Worm (Caenorhabditis elegans): ENCODE measurements around the gene W06A11.1.

The W06A11.1 gene

DNA sequence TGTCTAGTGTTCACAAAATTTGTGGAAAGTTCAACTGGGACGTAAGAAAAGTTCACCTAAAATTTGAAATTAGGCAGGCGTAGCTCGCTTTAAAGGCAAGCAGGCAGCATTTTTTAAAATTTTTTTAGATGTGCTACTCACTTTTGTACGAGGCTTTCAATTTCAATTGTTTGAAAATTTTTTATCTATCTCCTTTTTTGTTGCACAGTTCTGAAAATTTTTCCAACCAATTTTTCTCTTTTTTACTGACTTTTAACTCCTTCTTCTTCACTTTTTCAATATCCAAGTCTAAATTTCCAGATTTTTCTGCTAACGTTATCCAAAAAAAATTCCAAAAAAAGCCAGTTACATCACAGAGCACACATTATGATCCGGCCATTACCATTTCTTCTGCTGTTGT is at the start of gene W06A11.1:
Gene W06A11.1 (plus strand): TSS at position 301 of the 400 bp plus-strand sequence.
- TF ChIP-seq W03F9.2 (tag; optimal IDR thresholded peaks at IDR 0.05): no peak
- no peak for TF ChIP-seq dao-5 (tag; optimal IDR thresholded peaks at IDR 0.05)
- TF ChIP-seq him-1 (tag; optimal IDR thresholded peaks at IDR 0.05): no peak

ce11 chrII:4018617-4019016 is 48.7 kb upstream of the W06A11.1 start, which contains the start of gene K07D4.6:
K07D4.6 (minus strand) TSS chrII:4018717.
- TF ChIP-seq dao-5 (tag; optimal IDR thresholded peaks at IDR 0.05): no peak
- no peak for TF ChIP-seq W03F9.2 (tag; optimal IDR thresholded peaks at IDR 0.05)
- TF ChIP-seq him-1 (tag; optimal IDR thresholded peaks at IDR 0.05): no peak

DNA sequence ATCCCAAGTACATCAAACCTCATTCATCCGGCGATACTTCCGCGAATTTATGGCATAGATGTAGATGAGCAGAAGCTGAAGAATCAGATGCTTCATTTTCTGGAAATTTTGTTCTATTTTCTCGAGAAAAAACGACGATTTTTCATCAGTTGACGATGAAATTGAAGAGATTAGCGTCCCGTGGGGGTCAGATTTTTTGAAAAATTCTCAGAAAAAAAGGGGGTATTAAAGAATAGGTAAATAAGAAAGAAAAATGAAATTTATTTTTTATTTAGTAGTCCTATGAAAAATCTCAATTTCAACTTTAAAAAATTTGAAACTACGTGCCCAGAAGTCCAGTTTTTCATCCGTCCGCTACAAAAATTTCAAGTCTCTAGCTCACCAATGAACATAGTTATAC is 41.9 kb upstream of the W06A11.1 start, which contains the start of gene K07D4.5:
Gene K07D4.5 (minus strand): TSS at position 101 of the 400 bp plus-strand sequence.
- TF ChIP-seq dao-5 (tag; optimal IDR thresholded peaks at IDR 0.05) (no peak), him-1 (tag; optimal IDR thresholded peaks at IDR 0.05) (no peak), W03F9.2 (tag; optimal IDR thresholded peaks at IDR 0.05) (no peak)

DNA sequence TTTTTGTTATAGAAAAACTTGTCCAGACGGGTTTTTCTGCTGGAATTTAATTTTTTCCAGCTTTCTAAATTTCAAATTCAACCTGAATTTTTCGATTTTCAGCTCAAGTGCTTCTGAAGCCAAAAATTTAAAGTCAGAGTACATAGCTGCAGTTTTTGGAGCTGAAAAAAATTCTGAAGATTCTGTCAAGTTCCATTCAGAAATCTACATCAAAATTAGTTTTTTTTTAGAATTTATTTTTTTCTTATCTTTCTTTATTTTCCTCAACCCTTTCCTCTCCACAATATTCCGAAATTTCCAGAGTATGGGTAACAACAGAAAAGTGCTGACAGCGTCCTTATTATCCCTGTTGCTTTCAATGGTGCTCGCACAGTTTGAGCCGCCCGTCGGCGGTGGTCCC is 39.1 kb upstream of the W06A11.1 start, which contains the start of gene K07D4.9:
Gene K07D4.9 (plus strand): TSS at position 301 of the 400 bp plus-strand sequence.
- TF ChIP-seq him-1 (tag; optimal IDR thresholded peaks at IDR 0.05) (no peak), dao-5 (tag; optimal IDR thresholded peaks at IDR 0.05) (no peak), W03F9.2 (tag; optimal IDR thresholded peaks at IDR 0.05) (no peak)

DNA sequence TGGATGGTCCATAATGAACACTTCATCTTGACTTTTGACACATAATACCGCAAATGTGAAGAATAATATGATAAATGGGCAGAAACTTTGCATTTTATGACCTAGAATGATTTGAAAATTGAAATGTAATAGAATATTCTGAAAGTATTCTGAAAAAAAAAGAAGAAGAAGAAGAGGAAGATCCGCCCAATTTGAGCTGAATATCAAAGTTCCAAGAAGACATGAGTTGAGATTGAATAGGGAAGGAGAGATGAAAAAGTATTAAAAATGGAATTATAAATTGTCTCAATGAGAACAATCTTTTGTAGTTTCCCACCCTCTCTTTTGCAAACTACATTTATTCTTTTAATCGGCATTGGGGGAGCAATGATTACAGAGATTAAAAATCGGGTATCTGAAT is 35.1 kb upstream of the W06A11.1 start, which contains the start of gene K07D4.4:
Gene K07D4.4 (minus strand): TSS at position 101 of the 400 bp plus-strand sequence.
- no peak for TF ChIP-seq W03F9.2 (tag; optimal IDR thresholded peaks at IDR 0.05)
- TF ChIP-seq him-1 (tag; optimal IDR thresholded peaks at IDR 0.05): no peak
- no peak for TF ChIP-seq dao-5 (tag; optimal IDR thresholded peaks at IDR 0.05)

- TF ChIP-seq W03F9.2 (tag; optimal IDR thresholded peaks at IDR 0.05): no peak
- no peak for TF ChIP-seq him-1 (tag; optimal IDR thresholded peaks at IDR 0.05)
- TF ChIP-seq dao-5 (tag; optimal IDR thresholded peaks at IDR 0.05): no peak
Observed at ce11 chrII:4038541-4038940, 28.8 kb upstream of the W06A11.1 start, which contains the start of gene pqn-48. pqn-48 (plus strand) TSS chrII:4038884.

DNA sequence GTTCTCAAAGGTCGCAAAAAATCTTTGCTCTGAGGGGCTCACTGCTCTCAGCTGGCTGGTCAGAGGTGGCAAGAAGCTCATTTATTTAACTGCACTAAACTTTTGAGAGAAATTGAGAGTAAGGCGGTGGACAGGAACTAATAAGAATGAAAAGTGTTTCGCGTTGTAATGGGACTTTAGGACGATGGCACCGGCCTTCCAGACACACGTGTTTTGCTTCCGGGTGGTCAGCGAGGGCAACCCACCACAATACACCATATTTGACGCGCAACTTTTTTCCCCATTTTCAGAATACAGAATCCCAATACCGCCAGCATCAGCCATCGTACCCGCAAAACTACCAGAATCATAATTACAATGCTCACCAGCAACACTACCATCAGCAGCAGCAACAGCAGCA is 27.3 kb upstream of the W06A11.1 start:
- no peak for TF ChIP-seq dao-5 (tag; optimal IDR thresholded peaks at IDR 0.05)
- no peak for TF ChIP-seq W03F9.2 (tag; optimal IDR thresholded peaks at IDR 0.05)
- no peak for TF ChIP-seq him-1 (tag; optimal IDR thresholded peaks at IDR 0.05)

- TF ChIP-seq W03F9.2 (tag; optimal IDR thresholded peaks at IDR 0.05): no peak
- no peak for TF ChIP-seq dao-5 (tag; optimal IDR thresholded peaks at IDR 0.05)
- no peak for TF ChIP-seq him-1 (tag; optimal IDR thresholded peaks at IDR 0.05)
Observed at ce11 chrII:4042696-4043095, 24.7 kb upstream of the W06A11.1 start.

DNA sequence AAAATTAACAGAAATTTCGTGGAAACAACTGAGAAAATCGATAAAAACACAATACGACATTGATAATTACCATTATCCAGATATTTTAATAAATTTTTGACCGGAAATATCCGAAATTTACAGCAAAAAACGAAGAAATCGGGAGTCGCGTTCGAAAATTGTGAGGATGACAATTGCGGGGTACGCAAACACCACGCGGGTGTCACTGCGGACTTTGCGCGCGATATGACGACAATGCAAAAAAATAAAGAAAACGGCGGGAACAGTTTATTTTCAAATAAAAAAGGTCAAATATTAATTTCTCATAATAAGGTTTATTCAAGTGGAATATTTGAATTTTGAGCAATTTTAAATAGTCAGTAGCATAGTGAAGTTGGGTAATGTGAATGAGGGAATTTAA is 23.0 kb upstream of the W06A11.1 start, which contains the start of gene rpn-11:
Gene rpn-11 (minus strand): TSS at position 198 of the 400 bp plus-strand sequence.
- TF ChIP-seq dao-5 (tag; optimal IDR thresholded peaks at IDR 0.05): no peak
- peak; percentile 68 for TF ChIP-seq W03F9.2 (tag; optimal IDR thresholded peaks at IDR 0.05)
- TF ChIP-seq him-1 (tag; optimal IDR thresholded peaks at IDR 0.05): peak; percentile 47

DNA sequence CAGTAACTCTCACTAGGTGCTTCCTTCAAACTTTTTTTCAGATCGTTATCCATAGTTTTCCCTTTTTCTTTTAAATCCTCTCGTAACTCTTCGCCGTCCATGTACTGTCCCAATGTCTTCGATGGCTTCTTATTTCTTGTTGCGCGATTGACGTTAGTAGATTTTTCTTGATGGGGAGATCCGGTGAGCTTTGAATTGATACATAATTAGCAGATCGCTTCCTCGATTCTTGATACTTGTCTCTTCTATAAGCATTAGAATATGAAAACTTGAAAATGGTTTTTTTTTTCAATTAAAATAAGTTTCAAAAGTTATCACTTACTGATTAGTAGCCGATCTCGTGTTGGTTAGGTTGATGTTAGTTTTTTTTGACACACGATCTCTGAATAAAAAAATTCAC is 22.0 kb upstream of the W06A11.1 start, which contains the start of gene K07D4.2:
Gene K07D4.2 (minus strand): TSS at position 101 of the 400 bp plus-strand sequence.
- TF ChIP-seq him-1 (tag; optimal IDR thresholded peaks at IDR 0.05): no peak
- TF ChIP-seq W03F9.2 (tag; optimal IDR thresholded peaks at IDR 0.05): no peak
- no peak for TF ChIP-seq dao-5 (tag; optimal IDR thresholded peaks at IDR 0.05)

ce11 chrII:4047839-4048440 is 19.4 kb upstream of the W06A11.1 start:
- TF ChIP-seq him-1 (tag; optimal IDR thresholded peaks at IDR 0.05): peak; percentile 12

DNA sequence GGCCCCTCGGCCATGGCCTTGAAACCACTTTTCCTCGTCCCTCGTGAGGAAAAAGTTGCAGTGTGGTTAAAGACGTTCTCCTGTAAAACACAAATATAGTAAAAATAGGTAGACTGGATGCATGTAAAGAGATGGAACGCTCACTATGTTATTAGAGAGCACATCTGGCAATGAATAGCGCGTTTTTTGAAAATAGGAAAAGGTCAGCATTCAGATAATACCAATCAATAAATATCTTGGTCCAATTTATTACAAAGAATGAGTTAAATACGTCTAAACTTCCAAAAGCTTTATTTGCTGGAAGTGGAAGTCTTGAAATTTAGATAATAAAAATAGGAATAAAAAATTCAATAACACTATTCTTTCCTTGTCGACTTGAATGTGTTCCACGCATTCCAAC is 4.9 kb upstream of the W06A11.1 start, which contains the start of gene gadr-4:
Gene gadr-4 (minus strand): TSS at position 101 of the 400 bp plus-strand sequence.
- TF ChIP-seq W03F9.2 (tag; optimal IDR thresholded peaks at IDR 0.05): no peak
- no peak for TF ChIP-seq him-1 (tag; optimal IDR thresholded peaks at IDR 0.05)

ce11 chrII:4063997-4064396 is 3.4 kb upstream of the W06A11.1 start, which contains the start of gene fbxb-118:
fbxb-118 (minus strand) TSS chrII:4064097.
- no peak for TF ChIP-seq dao-5 (tag; optimal IDR thresholded peaks at IDR 0.05)

- no peak for TF ChIP-seq W03F9.2 (tag; optimal IDR thresholded peaks at IDR 0.05)
- TF ChIP-seq him-1 (tag; optimal IDR thresholded peaks at IDR 0.05): no peak
- no peak for TF ChIP-seq dao-5 (tag; optimal IDR thresholded peaks at IDR 0.05)
Observed at ce11 chrII:4068141-4068540, 783 bp downstream of the W06A11.1 start.

DNA sequence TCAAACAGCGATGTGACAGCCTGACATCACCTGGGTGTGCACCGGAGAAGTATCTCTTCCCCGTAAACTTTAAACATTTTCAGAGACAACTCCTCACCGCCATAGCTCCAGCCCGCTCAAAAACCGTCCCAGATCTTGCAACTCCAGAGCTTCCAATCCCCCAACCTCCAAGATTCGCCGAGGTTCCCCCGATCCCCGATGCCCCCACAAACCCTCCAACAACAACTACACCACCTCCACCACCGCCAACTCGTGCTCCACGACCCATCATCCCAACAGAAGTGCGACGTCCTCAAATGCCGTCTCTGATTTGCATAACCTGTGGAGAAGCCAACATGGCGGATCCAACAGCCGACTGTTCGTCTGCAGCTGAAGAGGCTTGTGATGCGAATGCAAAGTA is 3.7 kb downstream of the W06A11.1 start:
- TF ChIP-seq dao-5 (tag; optimal IDR thresholded peaks at IDR 0.05) (no peak), W03F9.2 (tag; optimal IDR thresholded peaks at IDR 0.05) (no peak), him-1 (tag; optimal IDR thresholded peaks at IDR 0.05) (no peak)

All from whole organism, L4/young adult.